Worm (Caenorhabditis elegans): ENCODE measurements around the gene ctsa-4.2.

ce11 chrIII:6606022-6606467 lies 6.3 kb upstream of the ctsa-4.2 start:
- no peak for TF ChIP-seq ztf-29 (GFP tag; IDR thresholded peaks at IDR 0.05)
- no peak for TF ChIP-seq ref-1 (GFP tag; conservative IDR thresholded peaks at IDR 0.05)
- no peak for TF ChIP-seq med-1 (GFP tag; optimal IDR thresholded peaks at IDR 0.05; ENCODE audit: insufficient read depth)
- TF ChIP-seq tab-1 (GFP tag; IDR thresholded peaks at IDR 0.05) = no peak
- TF ChIP-seq flt-1 (GFP tag; IDR thresholded peaks at IDR 0.05) = no peak
- TF ChIP-seq cog-1 (tag; optimal IDR thresholded peaks at IDR 0.05) = no peak
- TF ChIP-seq T22C8.4 (GFP tag; IDR thresholded peaks at IDR 0.05) = no peak

Data from whole organism, midembryonic.